Fruit fly (Drosophila melanogaster) whole organism, wandering third instar larva: ENCODE data around the gene CG17380.

Experiments used
- Dfd ChIP-seq: fragments of >200 bp; optimal IDR thresholded peaks from 2 replicates; lab custom pipeline; 2017; ENCODE audit warnings: missing biosample characterization, missing genetic modification characterization
- HLH106 ChIP-seq: fragments of 200-800 bp; optimal IDR thresholded peaks from 3 replicates; lab custom pipeline; 2019; ENCODE audit warnings: missing biosample characterization, mild to moderate bottlenecking, missing genetic modification characterization, moderate library complexity
- Hr83 ChIP-seq: fragments of 200-300 bp; sonication (Bioruptor generic); optimal IDR thresholded peaks from 2 replicates; lab custom pipeline; 2016; ENCODE audit warnings: missing biosample characterization, mild to moderate bottlenecking, missing genetic modification characterization, moderate library complexity; ENCODE audit not compliant: poor library complexity, severe bottlenecking
- Mio ChIP-seq: sonication (Bioruptor generic); optimal IDR thresholded peaks from 2 replicates; lab custom pipeline; 2016; ENCODE audit warnings: missing biosample characterization, missing genetic modification characterization
- jim ChIP-seq: fragments of 175-275, 200-325 bp; sonication (Bioruptor generic); optimal IDR thresholded peaks from 2 replicates; lab custom pipeline; 2016; ENCODE audit warnings: missing biosample characterization, mild to moderate bottlenecking, missing genetic modification characterization
- usp ChIP-seq: fragments of >200 bp; optimal IDR thresholded peaks from 2 replicates; lab custom pipeline; 2017; ENCODE audit warnings: missing biosample characterization, missing genetic modification characterization

DNA sequence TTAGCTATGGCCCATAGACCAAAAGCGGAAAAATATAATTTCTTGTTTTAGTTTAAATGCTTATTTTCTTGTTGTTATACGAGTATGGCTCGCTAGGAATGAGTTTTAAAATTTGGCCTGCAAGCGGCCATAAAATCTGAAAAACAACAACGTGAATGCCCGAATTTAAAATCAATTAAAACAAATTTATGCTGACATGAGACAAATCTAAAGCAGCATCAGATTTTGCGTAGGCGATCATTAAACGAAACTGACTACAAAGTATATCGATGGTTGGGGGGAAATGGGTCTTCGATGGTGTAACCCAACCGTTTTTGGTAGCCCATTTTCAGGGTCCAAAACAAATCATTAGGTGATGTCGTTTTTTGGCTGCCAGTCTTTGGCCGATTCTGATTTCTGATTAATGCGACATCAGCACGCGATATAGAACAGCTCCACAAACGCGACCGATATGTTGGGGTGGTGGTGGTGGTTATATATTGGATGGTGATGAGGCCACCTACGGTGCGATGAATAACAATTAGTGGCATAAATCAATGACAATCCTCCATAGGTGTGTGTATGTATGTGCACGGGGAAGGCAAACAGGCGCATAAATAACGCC is 34.8 kb upstream of the CG17380 start:
- no peak for TF ChIP-seq Dfd
- no peak for TF ChIP-seq usp (GFP tag; lab: Kevin White, UChicago)
- no peak for TF ChIP-seq HLH106 (tag; lab: Kevin White, UChicago)
- TF ChIP-seq Mio (GFP tag; lab: Kevin White, UChicago) = no peak
- no peak for TF ChIP-seq Hr83 (GFP tag; lab: Kevin White, UChicago)
- no peak for TF ChIP-seq jim (GFP tag; lab: Kevin White, UChicago)
